Fruit fly (Drosophila melanogaster): ENCODE measurements around the gene ppk5.

- TF ChIP-seq usp (GFP tag; optimal IDR thresholded peaks at IDR 0.05), result no peak
- no peak for TF ChIP-seq h (GFP tag; optimal IDR thresholded peaks at IDR 0.05)
- TF ChIP-seq Jra (GFP tag; optimal IDR thresholded peaks at IDR 0.05), result no peak
- no peak for TF ChIP-seq jim (GFP tag; optimal IDR thresholded peaks at IDR 0.05)
- TF ChIP-seq psq (GFP tag; optimal IDR thresholded peaks at IDR 0.05), result no peak
- TF ChIP-seq Abd-B (GFP tag; optimal IDR thresholded peaks at IDR 0.05), result no peak
- no peak for TF ChIP-seq fru (GFP tag; optimal IDR thresholded peaks at IDR 0.05)
- TF ChIP-seq foxo (GFP tag; optimal IDR thresholded peaks at IDR 0.05), result no peak
- no peak for TF ChIP-seq Myc (optimal IDR thresholded peaks at IDR 0.05)
Measured at dm6 chr3L:21568254-21568653, 33.8 kb downstream of the ppk5 start.

All from whole organism, wandering third instar larva.